Fruit fly (Drosophila melanogaster) whole organism, embryonic: Measurements from ENCODE around the gene Gr61a.
A peak's percentile ranks its signal among the peaks of the same experiment; 100 is the strongest.

Source experiments
- ATbp ChIP-seq: fragments of 200-800 bp; sonication (Bioruptor generic); optimal IDR thresholded peaks from 2 replicates; lab custom pipeline; 2017; ENCODE audit warnings: missing biosample characterization, mild to moderate bottlenecking, missing genetic modification characterization, missing genetic modification reagents
- Adf1 ChIP-seq: fragments of 200-800 bp; sonication (Bioruptor generic); IDR thresholded peaks from 2 replicates; pipeline ENCODE4 v1.3.6; 2022; ENCODE audit warnings: missing biosample characterization, missing genetic modification characterization
- Atf-2 ChIP-seq: fragments of 200-800 bp; sonication (Bioruptor generic); optimal IDR thresholded peaks from 2 replicates; lab custom pipeline; 2016; ENCODE audit warnings: missing biosample characterization, missing genetic modification characterization
- Bgb ChIP-seq: fragments of 200-800 bp; sonication (Bioruptor generic); IDR thresholded peaks from 2 replicates; pipeline ENCODE4 v1.3.6; 2022; ENCODE audit warnings: missing biosample characterization, missing genetic modification characterization; ENCODE audit not compliant: partially characterized antibody
- CG11085 ChIP-seq: fragments of 200-800 bp; sonication (Bioruptor generic); IDR thresholded peaks from 2 replicates; pipeline ENCODE4 v1.3.6; 2022; ENCODE audit warnings: missing biosample characterization, missing genetic modification characterization
- CG11723 ChIP-seq: fragments of 200-800 bp; sonication (Bioruptor generic); optimal IDR thresholded peaks from 2 replicates; lab custom pipeline; 2017; ENCODE audit warnings: missing biosample characterization, mild to moderate bottlenecking, missing genetic modification characterization
- CG12071 ChIP-seq: fragments of 200-800 bp; sonication (Bioruptor generic); optimal IDR thresholded peaks from 3 replicates; lab custom pipeline; 2018; ENCODE audit warnings: missing biosample characterization, mild to moderate bottlenecking, missing genetic modification characterization
- CG13775 ChIP-seq: fragments of 200-800 bp; sonication (Bioruptor generic); optimal IDR thresholded peaks from 3 replicates; lab custom pipeline; 2017; ENCODE audit warnings: missing biosample characterization, mild to moderate bottlenecking, missing genetic modification characterization
- CG14441 ChIP-seq: fragments of 200-800 bp; sonication (Bioruptor generic); IDR thresholded peaks from 2 replicates; pipeline ENCODE4 v1.3.6; 2022; ENCODE audit warnings: missing biosample characterization, missing genetic modification characterization
- CG15601 ChIP-seq: fragments of 200-800 bp; sonication (Bioruptor generic); optimal IDR thresholded peaks from 3 replicates; lab custom pipeline; 2019; ENCODE audit warnings: missing biosample characterization, mild to moderate bottlenecking, missing genetic modification characterization, moderate library complexity
- CG17186 ChIP-seq: fragments of 200-800 bp; sonication (Bioruptor generic); optimal IDR thresholded peaks from 3 replicates; lab custom pipeline; 2017; ENCODE audit warnings: missing biosample characterization, missing genetic modification reagents, missing genetic modification characterization
- CG2199 ChIP-seq: fragments of 200-800 bp; sonication (Bioruptor generic); IDR thresholded peaks from 3 replicates; pipeline ENCODE4 v1.3.6; 2022; ENCODE audit warnings: missing biosample characterization, missing genetic modification characterization
- CG2202 ChIP-seq: fragments of 200-800 bp; sonication (Bioruptor generic); optimal IDR thresholded peaks from 2 replicates; lab custom pipeline; 2018; ENCODE audit warnings: missing biosample characterization, mild to moderate bottlenecking, missing genetic modification characterization
- CG2712 ChIP-seq: fragments of 200-800 bp; optimal IDR thresholded peaks from 3 replicates; lab custom pipeline; 2019; ENCODE audit warnings: missing biosample characterization, mild to moderate bottlenecking, missing genetic modification characterization, moderate library complexity
- CG32767 ChIP-seq: fragments of 200-800 bp; sonication (Bioruptor generic); IDR thresholded peaks from 2 replicates; pipeline ENCODE4 v1.3.6; 2022; ENCODE audit warnings: missing biosample characterization, missing genetic modification characterization
- CG32772 ChIP-seq: fragments of 200-800 bp; sonication (Bioruptor generic); IDR thresholded peaks from 2 replicates; pipeline ENCODE4 v1.3.6; 2022; ENCODE audit warnings: missing biosample characterization, missing genetic modification characterization
- CG3281 ChIP-seq: fragments of 200-800 bp; sonication (Bioruptor generic); optimal IDR thresholded peaks from 3 replicates; lab custom pipeline; 2017; ENCODE audit warnings: missing biosample characterization, mild to moderate bottlenecking, missing genetic modification characterization
- CG3838 ChIP-seq: fragments of 200-800 bp; sonication (Bioruptor generic); optimal IDR thresholded peaks from 3 replicates; lab custom pipeline; 2016; ENCODE audit warnings: missing biosample characterization, missing genetic modification characterization
- CG6254 ChIP-seq: fragments of 200-800 bp; sonication (Bioruptor generic); optimal IDR thresholded peaks from 3 replicates; lab custom pipeline; 2017; ENCODE audit warnings: mild to moderate bottlenecking, missing biosample characterization, missing genetic modification reagents, missing genetic modification characterization
- CG9817 ChIP-seq: fragments of 200-800 bp; sonication (Bioruptor generic); optimal IDR thresholded peaks from 2 replicates; lab custom pipeline; 2018; ENCODE audit warnings: missing biosample characterization, mild to moderate bottlenecking, missing genetic modification characterization, moderate library complexity
- Eip74EF ChIP-seq, 2 experiments: fragments of 200-800 bp in 1 of 2; fragments of >200 bp in 1 of 2; sonication (Bioruptor generic) in 1 of 2; optimal IDR thresholded peaks; 2 replicates each; lab custom pipeline; 2017 to 2019; ENCODE audit warnings: missing biosample characterization in 2 of 2, missing genetic modification characterization in 2 of 2, mild to moderate bottlenecking in 1 of 2, moderate library complexity in 1 of 2
- Gsc ChIP-seq: fragments of 200-800 bp; sonication (Bioruptor generic); IDR thresholded peaks from 2 replicates; pipeline ENCODE4 v1.3.6; 2022; ENCODE audit warnings: missing biosample characterization, missing genetic modification characterization
- HLH4C ChIP-seq: fragments of 200-800 bp; sonication (Bioruptor generic); IDR thresholded peaks from 3 replicates; pipeline ENCODE4 v1.3.6; 2022; ENCODE audit warnings: missing biosample characterization, missing genetic modification characterization; ENCODE audit not compliant: partially characterized antibody
- Lim3 ChIP-seq: fragments of 200-800 bp; sonication (Bioruptor generic); IDR thresholded peaks from 2 replicates; pipeline ENCODE4 v1.3.6; 2022; ENCODE audit warnings: missing biosample characterization, missing genetic modification characterization
- Mrtf ChIP-seq: fragments of 200-800 bp; sonication (Bioruptor generic); IDR thresholded peaks from 3 replicates; pipeline ENCODE4 v1.3.6; 2022; ENCODE audit warnings: missing biosample characterization, missing genetic modification characterization
- NFAT ChIP-seq: fragments of 200-800 bp; sonication (Bioruptor generic); IDR thresholded peaks from 2 replicates; pipeline ENCODE4 v1.3.6; 2022; ENCODE audit warnings: missing biosample characterization, missing genetic modification characterization
- bab2 ChIP-seq: fragments of 200-800 bp; sonication (Bioruptor generic); optimal IDR thresholded peaks from 2 replicates; lab custom pipeline; 2016; ENCODE audit warnings: missing biosample characterization, missing genetic modification characterization
- esg ChIP-seq: fragments of 200-800 bp; sonication (Bioruptor generic); conservative IDR thresholded peaks from 2 replicates; pipeline ENCODE4 v1.3.6; 2022; ENCODE audit warnings: missing biosample characterization, missing genetic modification characterization
- fd64A ChIP-seq: fragments of 200-800 bp; sonication (Bioruptor generic); optimal IDR thresholded peaks from 3 replicates; lab custom pipeline; 2018; ENCODE audit warnings: missing biosample characterization, mild to moderate bottlenecking, missing genetic modification characterization
- ftz-f1 ChIP-seq: fragments of 200-800 bp; sonication (Bioruptor generic); optimal IDR thresholded peaks from 2 replicates; lab custom pipeline; 2016; ENCODE audit warnings: missing biosample characterization, missing genetic modification characterization
- fu2 ChIP-seq: fragments of 200-800 bp; sonication (Bioruptor generic); optimal IDR thresholded peaks from 2 replicates; lab custom pipeline; 2016; ENCODE audit warnings: missing biosample characterization, missing genetic modification characterization
- knrl ChIP-seq: fragments of 200-800 bp; sonication (Bioruptor generic); IDR thresholded peaks from 3 replicates; pipeline ENCODE4 v1.3.6; 2022; ENCODE audit warnings: missing biosample characterization, missing genetic modification characterization; ENCODE audit not compliant: partially characterized antibody
- lilli ChIP-seq: fragments of 200-800 bp; sonication (Bioruptor generic); optimal IDR thresholded peaks from 3 replicates; lab custom pipeline; 2016; ENCODE audit warnings: missing biosample characterization, missing genetic modification characterization
- oc ChIP-seq: fragments of 200-800 bp; sonication (Bioruptor generic); optimal IDR thresholded peaks from 2 replicates; lab custom pipeline; 2018; ENCODE audit warnings: missing biosample characterization, mild to moderate bottlenecking, missing genetic modification characterization, moderate library complexity
- otp ChIP-seq: fragments of 200-800 bp; sonication (Bioruptor generic); IDR thresholded peaks from 3 replicates; pipeline ENCODE4, ENCODE4 v1.3.6; 2022; ENCODE audit warnings: missing biosample characterization, missing genetic modification characterization
- peb ChIP-seq: fragments of 200-800 bp; sonication (Bioruptor generic); IDR thresholded peaks from 2 replicates; pipeline ENCODE4 v1.3.6; 2022; ENCODE audit warnings: missing biosample characterization, missing genetic modification characterization
- pho ChIP-seq: fragments of 200-800 bp; sonication (Bioruptor generic); optimal IDR thresholded peaks from 2 replicates; lab custom pipeline; 2016; ENCODE audit warnings: missing biosample characterization, missing genetic modification characterization
- pnt ChIP-seq: fragments of 200-800 bp; sonication (Bioruptor generic); optimal IDR thresholded peaks from 3 replicates; lab custom pipeline; 2016; ENCODE audit warnings: missing biosample characterization, missing genetic modification characterization
- scrt ChIP-seq: fragments of 200-800 bp; sonication (Bioruptor generic); optimal IDR thresholded peaks from 2 replicates; lab custom pipeline; 2018; ENCODE audit warnings: missing biosample characterization, mild to moderate bottlenecking, missing genetic modification characterization, moderate library complexity
- tna ChIP-seq: fragments of 200-800 bp; sonication (Bioruptor generic); IDR thresholded peaks from 2 replicates; pipeline ENCODE4 v1.3.6; 2022; ENCODE audit warnings: missing biosample characterization, missing genetic modification characterization; ENCODE audit not compliant: partially characterized antibody
- wor ChIP-seq: fragments of 200-800 bp; sonication (Bioruptor generic); IDR thresholded peaks from 2 replicates; pipeline ENCODE4 v1.3.6; 2022; ENCODE audit warnings: missing biosample characterization, missing genetic modification characterization

The Gr61a gene

dm6 chr3L:820332-820731 lies 20.9 kb upstream of the Gr61a start (continued):
- 0 out of 2 replicates have a peak, but pooled peaks have one; percentile 28 for TF ChIP-seq Lim3 (GFP tag; lab: Robert Waterston, UW)
- TF ChIP-seq Bgb, result no peak
- peak; percentile 24 for TF ChIP-seq bab2 (GFP tag; lab: Kevin White, UChicago)
- TF ChIP-seq CG3838, result no peak
- 0 out of 2 replicates have a peak, but pooled peaks have one; percentile 32 for TF ChIP-seq NFAT (GFP tag; lab: Robert Waterston, UW)
- no peak for TF ChIP-seq pnt (GFP tag; lab: Kevin White, UChicago)
- peak; percentile 76 for TF ChIP-seq wor (GFP tag; lab: Robert Waterston, UW)
- peak; percentile 61 for TF ChIP-seq CG9817 (tag; lab: Kevin White, UChicago)
- peak; percentile 71 for TF ChIP-seq CG2712 (tag; lab: Kevin White, UChicago)
- peak; percentile 46 for TF ChIP-seq CG11723 (GFP tag; lab: Kevin White, UChicago)
- TF ChIP-seq CG12071 (GFP tag; lab: Kevin White, UChicago), result peak; percentile 12
- TF ChIP-seq Gsc (GFP tag; lab: Robert Waterston, UW), result peak; percentile 57; the same call in 1 of the 2 replicates
- peak; percentile 76; the same call in 2 of the 3 replicates for TF ChIP-seq Mrtf (GFP tag; lab: Robert Waterston, UW)
- peak; percentile 81 for TF ChIP-seq ATbp (GFP tag; lab: Kevin White, UChicago)
- TF ChIP-seq CG17186 (GFP tag; lab: Kevin White, UChicago), result no peak
- peak; percentile 48 for TF ChIP-seq oc (tag; lab: Kevin White, UChicago)
- TF ChIP-seq lilli (GFP tag; lab: Kevin White, UChicago), result peak; percentile 43
- peak; percentile 71 for TF ChIP-seq CG32767 (GFP tag; lab: Robert Waterston, UW)
- peak; percentile 75 for TF ChIP-seq CG32772 (GFP tag; lab: Robert Waterston, UW)
- TF ChIP-seq scrt, result peak; percentile 46
- TF ChIP-seq esg, result peak; percentile 78
- TF ChIP-seq CG6254 (GFP tag; lab: Kevin White, UChicago), result peak; percentile 44
- no peak for TF ChIP-seq HLH4C (GFP tag; lab: Robert Waterston, UW)
- TF ChIP-seq knrl, result no peak
- TF ChIP-seq Eip74EF (GFP tag; optimal IDR thresholded peaks at IDR 0.05; lab: Kevin White, UChicago), result peak in 1 of 2 experiments; percentile 65
- TF ChIP-seq peb (GFP tag; lab: Robert Waterston, UW), result peak; percentile 40; the same call in 1 of the 2 replicates
- TF ChIP-seq Adf1 (GFP tag; lab: Robert Waterston, UW), result peak; percentile 23; the same call in 1 of the 2 replicates
- TF ChIP-seq fd64A (GFP tag; lab: Kevin White, UChicago), result no peak
- peak; percentile 52 for TF ChIP-seq CG15601 (tag; lab: Kevin White, UChicago)
- no peak for TF ChIP-seq tna
- TF ChIP-seq Atf-2 (GFP tag; lab: Kevin White, UChicago), result no peak
- no peak for TF ChIP-seq fu2
- TF ChIP-seq CG14441 (GFP tag; lab: Robert Waterston, UW), result peak; percentile 78
- TF ChIP-seq CG2199 (GFP tag; lab: Robert Waterston, UW), result 0 out of 3 replicates have a peak, but pooled peaks have one; percentile 52
- peak; percentile 29 for TF ChIP-seq CG2202 (tag; lab: Kevin White, UChicago)
- peak; percentile 31 for TF ChIP-seq CG13775 (GFP tag; lab: Kevin White, UChicago)
- no peak for TF ChIP-seq pho (GFP tag; lab: Kevin White, UChicago)
- peak; percentile 35; the same call in 1 of the 2 replicates for TF ChIP-seq CG11085
- no peak for TF ChIP-seq ftz-f1 (GFP tag; lab: Kevin White, UChicago)
- peak; percentile 70; the same call in 1 of the 3 replicates for TF ChIP-seq otp (GFP tag; lab: Robert Waterston, UW)
- TF ChIP-seq CG3281, result peak; percentile 52
